Worm (Caenorhabditis elegans): Measurements from ENCODE around the gene plx-1.

plx-1 gene

ce11 chrIV:960177-960576 is 856 bp downstream of the plx-1 start:
- TF ChIP-seq ceh-43 (GFP tag; optimal IDR thresholded peaks at IDR 0.05) (no peak), bed-3 (GFP tag; optimal IDR thresholded peaks at IDR 0.05) (no peak), nhr-76 (tag; optimal IDR thresholded peaks at IDR 0.05) (no peak), nhr-2 (tag; optimal IDR thresholded peaks at IDR 0.05) (no peak), zip-8 (tag; optimal IDR thresholded peaks at IDR 0.05) (no peak), elt-3 (tag; optimal IDR thresholded peaks at IDR 0.05) (no peak), ceh-83 (GFP tag; optimal IDR thresholded peaks at IDR 0.05) (no peak), elt-1 (tag; optimal IDR thresholded peaks at IDR 0.05; ENCODE audit: borderline replicate concordance, insufficient read depth) (no peak), nhr-12 (tag; optimal IDR thresholded peaks at IDR 0.05) (no peak), hlh-1 (tag; optimal IDR thresholded peaks at IDR 0.05) (no peak), mab-5 (tag; optimal IDR thresholded peaks at IDR 0.05) (no peak), M03D4.4 (tag; optimal IDR thresholded peaks at IDR 0.05) (no peak)

- TF ChIP-seq ces-1 (GFP tag; optimal IDR thresholded peaks at IDR 0.05) (peak; percentile 87), blmp-1 (tag; optimal IDR thresholded peaks at IDR 0.05) (no peak)
Measured at ce11 chrIV:961862-962261, 2.5 kb downstream of the plx-1 start.

DNA sequence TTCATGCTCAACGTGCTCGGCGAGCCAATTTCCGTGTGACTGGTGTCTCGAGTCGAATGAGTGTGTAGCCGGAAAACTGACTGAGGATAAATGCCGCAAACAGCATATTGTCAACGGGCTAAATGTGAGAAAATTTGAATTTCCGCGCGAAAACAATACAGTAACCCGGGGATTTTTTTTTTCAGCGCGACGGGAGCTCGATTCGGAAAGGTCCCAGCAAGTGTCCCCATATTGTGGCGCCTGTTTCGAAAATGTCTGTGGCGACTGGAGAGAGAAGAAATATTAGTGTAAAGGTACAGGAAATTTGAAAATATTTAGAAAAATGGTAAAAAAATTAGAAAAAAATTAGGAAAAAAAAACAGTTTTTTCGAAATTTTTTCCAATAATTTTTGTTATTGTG is 11.8 kb downstream of the plx-1 start:
- TF ChIP-seq nhr-2 (tag; optimal IDR thresholded peaks at IDR 0.05) = no peak
- no peak for TF ChIP-seq cnd-1 (tag; optimal IDR thresholded peaks at IDR 0.05)
- no peak for TF ChIP-seq ceh-83 (GFP tag; optimal IDR thresholded peaks at IDR 0.05)
- TF ChIP-seq lin-13 (tag; optimal IDR thresholded peaks at IDR 0.05) = no peak
- no peak for TF ChIP-seq ces-1 (GFP tag; optimal IDR thresholded peaks at IDR 0.05)
- no peak for TF ChIP-seq lin-32 (GFP tag; optimal IDR thresholded peaks at IDR 0.05)
- TF ChIP-seq sem-2 (GFP tag; optimal IDR thresholded peaks at IDR 0.05) = no peak
- no peak for TF ChIP-seq tbx-8 (GFP tag; optimal IDR thresholded peaks at IDR 0.05)
- TF ChIP-seq mep-1 (tag; optimal IDR thresholded peaks at IDR 0.05) = no peak
- no peak for TF ChIP-seq sptf-1 (tag; optimal IDR thresholded peaks at IDR 0.05)
- no peak for TF ChIP-seq unc-39 (tag; optimal IDR thresholded peaks at IDR 0.05)
- TF ChIP-seq nhr-237 (tag; optimal IDR thresholded peaks at IDR 0.05) = no peak
- no peak for TF ChIP-seq mab-5 (tag; optimal IDR thresholded peaks at IDR 0.05)

DNA sequence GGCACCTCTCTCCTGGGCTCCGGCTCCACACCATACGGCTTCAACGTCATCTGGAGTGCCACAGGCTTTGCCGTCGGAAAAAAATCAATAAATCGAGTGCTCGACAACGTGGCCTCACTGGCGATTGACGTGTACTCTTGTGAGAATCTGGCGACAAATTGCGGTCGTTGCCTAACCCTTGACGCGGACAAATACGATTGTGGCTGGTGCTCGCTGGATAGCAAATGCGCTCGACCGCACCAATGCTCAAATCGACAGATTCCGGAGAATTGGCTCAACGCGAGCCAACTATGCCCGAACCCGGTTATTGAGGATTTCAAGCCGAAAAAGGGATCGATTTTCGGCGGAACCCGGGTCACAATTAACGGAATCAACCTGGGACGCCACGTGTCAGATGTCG is 13.1 kb downstream of the plx-1 start:
- TF ChIP-seq snpc-4 (tag; optimal IDR thresholded peaks at IDR 0.05) = no peak
- no peak for TF ChIP-seq ceh-39 (tag; optimal IDR thresholded peaks at IDR 0.05)
- no peak for TF ChIP-seq sptf-1 (tag; optimal IDR thresholded peaks at IDR 0.05)
- TF ChIP-seq lsy-2 (tag; optimal IDR thresholded peaks at IDR 0.05) = no peak
- no peak for TF ChIP-seq zip-8 (tag; optimal IDR thresholded peaks at IDR 0.05)
- no peak for TF ChIP-seq unc-120 (tag; optimal IDR thresholded peaks at IDR 0.05; ENCODE audit: poor library complexity, severe bottlenecking)
- TF ChIP-seq drap-1 (GFP tag; optimal IDR thresholded peaks at IDR 0.05) = no peak
- TF ChIP-seq nhr-2 (tag; optimal IDR thresholded peaks at IDR 0.05) = no peak
- TF ChIP-seq nhr-28 (tag; optimal IDR thresholded peaks at IDR 0.05) = no peak
- no peak for TF ChIP-seq cnd-1 (tag; optimal IDR thresholded peaks at IDR 0.05)
- no peak for TF ChIP-seq M03D4.4 (tag; optimal IDR thresholded peaks at IDR 0.05)
- TF ChIP-seq ces-1 (GFP tag; optimal IDR thresholded peaks at IDR 0.05) = no peak
- no peak for TF ChIP-seq lin-13 (tag; optimal IDR thresholded peaks at IDR 0.05)
- no peak for TF ChIP-seq bed-3 (GFP tag; optimal IDR thresholded peaks at IDR 0.05)
- no peak for TF ChIP-seq nhr-76 (tag; optimal IDR thresholded peaks at IDR 0.05)
- no peak for TF ChIP-seq mep-1 (tag; optimal IDR thresholded peaks at IDR 0.05)

DNA sequence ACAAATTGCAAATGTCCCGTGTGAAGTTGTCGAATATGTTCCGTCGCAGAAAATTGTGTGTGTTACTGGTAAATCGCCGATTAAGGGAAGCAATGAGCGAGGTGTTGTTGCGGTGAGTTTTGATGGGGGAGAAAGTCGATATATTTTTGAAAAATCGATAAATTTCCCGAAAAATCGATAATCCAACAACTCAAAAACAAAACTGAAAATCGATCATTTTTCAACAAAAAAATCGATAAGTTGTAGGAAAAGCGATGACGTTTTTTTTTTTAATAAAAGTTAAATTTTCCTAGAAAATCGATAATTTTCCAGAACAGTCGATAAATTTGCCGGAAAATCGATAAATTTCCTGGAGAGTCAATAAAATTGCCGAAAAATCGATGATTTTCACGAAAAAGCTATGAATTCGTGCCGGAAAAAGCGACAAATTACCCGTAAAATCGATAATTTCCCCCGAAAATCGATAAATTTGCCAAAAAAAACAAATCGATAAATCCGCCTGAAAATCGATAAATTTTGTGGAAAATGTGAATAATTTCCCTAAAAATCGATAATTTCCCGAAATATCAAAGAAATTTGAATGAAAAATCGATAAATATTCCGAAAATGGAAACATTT is 13.6 kb downstream of the plx-1 start:
- TF ChIP-seq M03D4.4 (tag; optimal IDR thresholded peaks at IDR 0.05) (no peak), sem-2 (GFP tag; optimal IDR thresholded peaks at IDR 0.05) (no peak), sptf-1 (tag; optimal IDR thresholded peaks at IDR 0.05) (peak; percentile 29), unc-120 (tag; optimal IDR thresholded peaks at IDR 0.05; ENCODE audit: poor library complexity, severe bottlenecking) (no peak), lin-13 (tag; optimal IDR thresholded peaks at IDR 0.05) (no peak), blmp-1 (tag; optimal IDR thresholded peaks at IDR 0.05) (no peak)

DNA sequence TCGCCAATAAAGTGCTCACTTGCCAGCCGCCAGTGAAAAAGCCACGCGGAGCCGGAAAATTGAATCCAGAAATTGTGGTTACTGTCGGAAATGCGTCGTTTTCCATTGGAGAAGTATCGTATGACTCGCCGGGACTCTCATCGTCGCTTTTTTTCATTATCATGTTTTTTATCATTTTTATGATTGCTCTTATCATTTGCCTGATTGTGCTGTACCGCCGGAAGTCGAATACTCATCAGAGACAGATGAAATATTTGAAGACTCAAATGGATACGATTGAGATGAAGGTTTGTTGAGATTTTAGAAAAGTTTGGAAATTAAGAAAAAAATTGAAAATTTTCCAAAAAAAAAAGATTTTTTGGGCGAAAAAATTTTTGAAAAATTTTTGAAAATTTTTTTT is 17.1 kb downstream of the plx-1 start:
- TF ChIP-seq sem-2 (GFP tag; optimal IDR thresholded peaks at IDR 0.05) (no peak), sptf-1 (tag; optimal IDR thresholded peaks at IDR 0.05) (no peak), ztf-11 (tag; optimal IDR thresholded peaks at IDR 0.05) (no peak)

All from whole organism, mixed stage, embryonic.